Worm (Caenorhabditis elegans) whole organism, L3 larva: ENCODE measurements around the gene W09G10.9.

Source experiments
- aly-2 ChIP-seq: fragments of 150-350 bp; optimal IDR thresholded peaks from 2 replicates; lab custom pipeline; 2014; ENCODE audit warnings: missing biosample characterization, missing genetic modification characterization
- ama-1 ChIP-seq: fragments of 150-350 bp; optimal IDR thresholded peaks from 2 replicates; lab custom pipeline; 2018
- nhr-12 ChIP-seq: fragments of 150-350 bp; optimal IDR thresholded peaks from 2 replicates; lab custom pipeline; 2014; ENCODE audit warnings: missing biosample characterization, missing genetic modification characterization
- nhr-28 ChIP-seq: fragments of 150-350 bp; optimal IDR thresholded peaks from 2 replicates; lab custom pipeline; 2014; ENCODE audit warnings: missing biosample characterization, missing genetic modification characterization
- pha-4 ChIP-seq: fragments of 150-350 bp; optimal IDR thresholded peaks from 2 replicates; lab custom pipeline; 2014; ENCODE audit warnings: missing biosample characterization, missing genetic modification reagents, missing genetic modification characterization
- sea-2 ChIP-seq: fragments of 150-350 bp; sonication (generic microtip); optimal IDR thresholded peaks from 4 replicates; lab custom pipeline; 2014; ENCODE audit warnings: missing biosample characterization, missing genetic modification reagents, missing genetic modification characterization
- tbx-2 ChIP-seq: sonication (generic microtip); optimal IDR thresholded peaks from 2 replicates; lab custom pipeline; 2016; ENCODE audit warnings: mild to moderate bottlenecking, missing genetic modification characterization, missing compliant biosample characterization
- ztf-11 ChIP-seq: fragments of 150-350 bp; optimal IDR thresholded peaks from 2 replicates; lab custom pipeline; 2014; ENCODE audit warnings: missing biosample characterization, missing genetic modification characterization

ce11 chrII:3554673-3555072 lies 33.1 kb downstream of the W09G10.9 start:
- TF ChIP-seq ztf-11 (tag; lab: Kevin White, UChicago) (no peak), nhr-28 (tag; lab: Kevin White, UChicago) (no peak), ama-1 (lab: Kevin White, UChicago) (no peak), aly-2 (no peak), nhr-12 (no peak), pha-4 (no peak), sea-2 (no peak), tbx-2 (no peak)
